Worm (Caenorhabditis elegans): ENCODE measurements around the gene F15H10.5.

The F15H10.5 gene

ce11 chrV:10382142-10382541 is 36.7 kb downstream of the F15H10.5 start, which contains the start of gene pqn-2:
Gene pqn-2, plus strand, starts transcription at chrV:10382442.
- TF ChIP-seq scrt-1 (GFP tag; IDR thresholded peaks at IDR 0.05): no peak
- TF ChIP-seq ama-1 (optimal IDR thresholded peaks at IDR 0.05): no peak
- TF ChIP-seq tbx-11 (GFP tag; IDR thresholded peaks at IDR 0.05): no peak
- TF ChIP-seq tra-4 (tag; optimal IDR thresholded peaks at IDR 0.05): no peak
- no peak for TF ChIP-seq hnd-1 (tag; optimal IDR thresholded peaks at IDR 0.05)
- no peak for TF ChIP-seq aly-1 (tag; optimal IDR thresholded peaks at IDR 0.05)
- TF ChIP-seq sea-1 (GFP tag; conservative IDR thresholded peaks at IDR 0.05): no peak
- TF ChIP-seq B0310.2 (tag; optimal IDR thresholded peaks at IDR 0.05): no peak
- TF ChIP-seq tbx-37 (GFP tag; conservative IDR thresholded peaks at IDR 0.05): no peak
- TF ChIP-seq pes-1 (GFP tag; IDR thresholded peaks at IDR 0.05): no peak
- TF ChIP-seq ets-7 (tag; optimal IDR thresholded peaks at IDR 0.05): no peak
- TF ChIP-seq flt-1 (GFP tag; IDR thresholded peaks at IDR 0.05): no peak
- no peak for TF ChIP-seq hmbx-1 (tag; optimal IDR thresholded peaks at IDR 0.05)
- TF ChIP-seq F13C5.2 (tag; optimal IDR thresholded peaks at IDR 0.05): no peak
- TF ChIP-seq ceh-36 (tag; optimal IDR thresholded peaks at IDR 0.05): no peak
- TF ChIP-seq hmg-4 (GFP tag; optimal IDR thresholded peaks at IDR 0.05): no peak
- TF ChIP-seq ceh-13 (GFP tag; optimal IDR thresholded peaks at IDR 0.05): no peak

- TF ChIP-seq ama-1 (optimal IDR thresholded peaks at IDR 0.05) (no peak), hnd-1 (tag; optimal IDR thresholded peaks at IDR 0.05) (no peak), tbx-37 (GFP tag; conservative IDR thresholded peaks at IDR 0.05) (no peak), hmg-4 (GFP tag; optimal IDR thresholded peaks at IDR 0.05) (no peak), B0310.2 (tag; optimal IDR thresholded peaks at IDR 0.05) (no peak), scrt-1 (GFP tag; IDR thresholded peaks at IDR 0.05) (no peak), sea-1 (GFP tag; conservative IDR thresholded peaks at IDR 0.05) (no peak), flt-1 (GFP tag; IDR thresholded peaks at IDR 0.05) (no peak), ets-7 (tag; optimal IDR thresholded peaks at IDR 0.05) (no peak), ceh-36 (tag; optimal IDR thresholded peaks at IDR 0.05) (no peak), F13C5.2 (tag; optimal IDR thresholded peaks at IDR 0.05) (no peak), tbx-11 (GFP tag; IDR thresholded peaks at IDR 0.05) (no peak), hmbx-1 (tag; optimal IDR thresholded peaks at IDR 0.05) (no peak), aly-1 (tag; optimal IDR thresholded peaks at IDR 0.05) (no peak)
Observed at ce11 chrV:10381726-10382125, 37.1 kb downstream of the F15H10.5 start, which contains the start of gene abu-1. Gene abu-1, minus strand, starts transcription at chrV:10381826.

- no peak for TF ChIP-seq ceh-36 (tag; optimal IDR thresholded peaks at IDR 0.05)
- no peak for TF ChIP-seq flt-1 (GFP tag; IDR thresholded peaks at IDR 0.05)
- TF ChIP-seq ets-7 (tag; optimal IDR thresholded peaks at IDR 0.05): no peak
- TF ChIP-seq hnd-1 (tag; optimal IDR thresholded peaks at IDR 0.05): no peak
Observed at ce11 chrV:10379761-10380160, 39.1 kb downstream of the F15H10.5 start.

- no peak for TF ChIP-seq F13C5.2 (tag; optimal IDR thresholded peaks at IDR 0.05)
- no peak for TF ChIP-seq tra-4 (tag; optimal IDR thresholded peaks at IDR 0.05)
- no peak for TF ChIP-seq hnd-1 (tag; optimal IDR thresholded peaks at IDR 0.05)
- no peak for TF ChIP-seq ceh-13 (GFP tag; optimal IDR thresholded peaks at IDR 0.05)
- no peak for TF ChIP-seq hmbx-1 (tag; optimal IDR thresholded peaks at IDR 0.05)
- no peak for TF ChIP-seq hmg-4 (GFP tag; optimal IDR thresholded peaks at IDR 0.05)
- no peak for TF ChIP-seq tbx-11 (GFP tag; IDR thresholded peaks at IDR 0.05)
- TF ChIP-seq pes-1 (GFP tag; IDR thresholded peaks at IDR 0.05): no peak
- TF ChIP-seq flt-1 (GFP tag; IDR thresholded peaks at IDR 0.05): no peak
- TF ChIP-seq ama-1 (optimal IDR thresholded peaks at IDR 0.05): no peak
- TF ChIP-seq ets-7 (tag; optimal IDR thresholded peaks at IDR 0.05): no peak
- TF ChIP-seq B0310.2 (tag; optimal IDR thresholded peaks at IDR 0.05): no peak
Observed at ce11 chrV:10379293-10379692, 39.6 kb downstream of the F15H10.5 start, which contains the start of gene AC3.12. Gene AC3.12, minus strand, starts transcription at chrV:10379393.

- TF ChIP-seq ceh-36 (tag; optimal IDR thresholded peaks at IDR 0.05): no peak
- no peak for TF ChIP-seq hnd-1 (tag; optimal IDR thresholded peaks at IDR 0.05)
- no peak for TF ChIP-seq sea-1 (GFP tag; conservative IDR thresholded peaks at IDR 0.05)
- TF ChIP-seq F13C5.2 (tag; optimal IDR thresholded peaks at IDR 0.05): no peak
- no peak for TF ChIP-seq tra-4 (tag; optimal IDR thresholded peaks at IDR 0.05)
- TF ChIP-seq aly-1 (tag; optimal IDR thresholded peaks at IDR 0.05): no peak
- TF ChIP-seq ets-7 (tag; optimal IDR thresholded peaks at IDR 0.05): no peak
- TF ChIP-seq pes-1 (GFP tag; IDR thresholded peaks at IDR 0.05): no peak
- no peak for TF ChIP-seq B0310.2 (tag; optimal IDR thresholded peaks at IDR 0.05)
- no peak for TF ChIP-seq ceh-13 (GFP tag; optimal IDR thresholded peaks at IDR 0.05)
- TF ChIP-seq scrt-1 (GFP tag; IDR thresholded peaks at IDR 0.05): no peak
- TF ChIP-seq ama-1 (optimal IDR thresholded peaks at IDR 0.05): no peak
- TF ChIP-seq hmbx-1 (tag; optimal IDR thresholded peaks at IDR 0.05): no peak
- TF ChIP-seq tbx-11 (GFP tag; IDR thresholded peaks at IDR 0.05): no peak
- TF ChIP-seq tbx-37 (GFP tag; conservative IDR thresholded peaks at IDR 0.05): no peak
- no peak for TF ChIP-seq flt-1 (GFP tag; IDR thresholded peaks at IDR 0.05)
- no peak for TF ChIP-seq hmg-4 (GFP tag; optimal IDR thresholded peaks at IDR 0.05)
Observed at ce11 chrV:10371951-10372350, 46.9 kb downstream of the F15H10.5 start, which contains the start of gene ugt-49. Gene ugt-49, plus strand, starts transcription at chrV:10372321.

ce11 chrV:10371177-10371576 is 47.7 kb downstream of the F15H10.5 start:
- TF ChIP-seq ceh-13 (GFP tag; optimal IDR thresholded peaks at IDR 0.05): no peak
- TF ChIP-seq hnd-1 (tag; optimal IDR thresholded peaks at IDR 0.05): no peak
- TF ChIP-seq aly-1 (tag; optimal IDR thresholded peaks at IDR 0.05): no peak
- TF ChIP-seq F13C5.2 (tag; optimal IDR thresholded peaks at IDR 0.05): no peak
- no peak for TF ChIP-seq tbx-37 (GFP tag; conservative IDR thresholded peaks at IDR 0.05)
- no peak for TF ChIP-seq hmg-4 (GFP tag; optimal IDR thresholded peaks at IDR 0.05)
- no peak for TF ChIP-seq hmbx-1 (tag; optimal IDR thresholded peaks at IDR 0.05)

- TF ChIP-seq ceh-13 (GFP tag; optimal IDR thresholded peaks at IDR 0.05) (no peak), pes-1 (GFP tag; IDR thresholded peaks at IDR 0.05) (no peak), aly-1 (tag; optimal IDR thresholded peaks at IDR 0.05) (no peak), sea-1 (GFP tag; conservative IDR thresholded peaks at IDR 0.05) (no peak)
Observed at ce11 chrV:10368256-10368655, 50.6 kb downstream of the F15H10.5 start, which contains the start of gene sri-20. Gene sri-20, plus strand, starts transcription at chrV:10368556.
